Fruit fly (Drosophila melanogaster) whole organism, pupa: ENCODE results near the gene Slu7.

Source experiments
- CG12605 ChIP-seq: fragments of 200-800 bp; sonication (Bioruptor generic); IDR thresholded peaks from 2 replicates; pipeline ENCODE4 v1.3.6; 2022; ENCODE audit warnings: missing biosample characterization, missing genetic modification characterization
- CG13204 ChIP-seq: fragments of 200-800 bp; sonication (Bioruptor generic); optimal IDR thresholded peaks from 2 replicates; lab custom pipeline; 2018; ENCODE audit warnings: missing biosample characterization, mild to moderate bottlenecking, missing genetic modification characterization, moderate library complexity
- CG15710 ChIP-seq: fragments of 200-800 bp; sonication (Bioruptor generic); optimal IDR thresholded peaks from 2 replicates; lab custom pipeline; 2018; ENCODE audit warnings: missing biosample characterization, mild to moderate bottlenecking, missing genetic modification characterization, moderate library complexity
- CG4496 ChIP-seq: fragments of 200-800 bp; sonication (Bioruptor generic); IDR thresholded peaks from 3 replicates; pipeline ENCODE4 v1.3.6; 2022; ENCODE audit warnings: missing biosample characterization, missing genetic modification characterization
- CG8159 ChIP-seq: fragments of 200-800 bp; sonication (Bioruptor generic); optimal IDR thresholded peaks from 3 replicates; lab custom pipeline; 2018; ENCODE audit warnings: missing biosample characterization, mild to moderate bottlenecking, missing genetic modification characterization, moderate library complexity
- D1 ChIP-seq: fragments of 200-800 bp; sonication (Bioruptor generic); optimal IDR thresholded peaks from 2 replicates; lab custom pipeline; 2018; ENCODE audit warnings: missing biosample characterization, mild to moderate bottlenecking, missing genetic modification characterization, moderate library complexity
- EcR ChIP-seq: fragments of 200-800 bp; sonication (Bioruptor generic); optimal IDR thresholded peaks from 3 replicates; lab custom pipeline; 2019; ENCODE audit warnings: missing biosample characterization, missing genetic modification characterization, mild to moderate bottlenecking, moderate library complexity, missing genetic modification reagents
- Ets98B ChIP-seq: fragments of 200-800 bp; sonication (Bioruptor generic); IDR thresholded peaks from 2 replicates; pipeline ENCODE4 v1.3.6; 2022; ENCODE audit warnings: missing biosample characterization, missing genetic modification characterization
- Pif1A ChIP-seq: fragments of 200-800 bp; sonication (Bioruptor generic); optimal IDR thresholded peaks from 3 replicates; lab custom pipeline; 2016; ENCODE audit warnings: missing biosample characterization, missing genetic modification characterization
- Snoo ChIP-seq: fragments of 200-800 bp; sonication (Bioruptor generic); optimal IDR thresholded peaks from 3 replicates; lab custom pipeline; 2017; ENCODE audit warnings: missing biosample characterization, mild to moderate bottlenecking, missing genetic modification characterization, inconsistent platforms
- rn ChIP-seq: fragments of 200-800 bp; sonication (Bioruptor generic); IDR thresholded peaks from 2 replicates; pipeline ENCODE4 v1.3.6; 2022; ENCODE audit warnings: missing biosample characterization, missing genetic modification characterization

- TF ChIP-seq EcR (GFP tag; lab: Kevin White, UChicago): no peak
- TF ChIP-seq CG8159 (tag; lab: Kevin White, UChicago): peak; percentile 44
- TF ChIP-seq rn: no peak
- no peak for TF ChIP-seq D1
- peak; percentile 12; the same call in 1 of the 3 replicates for TF ChIP-seq CG4496
- TF ChIP-seq CG15710 (tag; lab: Kevin White, UChicago): peak; percentile 10
- TF ChIP-seq CG13204 (GFP tag; lab: Kevin White, UChicago): no peak
- TF ChIP-seq CG12605 (GFP tag; lab: Robert Waterston, UW): no peak; the same call in 1 of the 2 replicates
- TF ChIP-seq Snoo: no peak
- no peak for TF ChIP-seq Pif1A (GFP tag; lab: Kevin White, UChicago)
- TF ChIP-seq Ets98B (GFP tag; lab: Robert Waterston, UW): peak; percentile 25; the same call in 1 of the 2 replicates
Measured at dm6 chr3R:29072834-29073233, 34.0 kb upstream of the Slu7 start.
